Fruit fly (Drosophila melanogaster) whole organism, embryonic: Measurements from ENCODE around the gene CG33523.

Experiments
- Asciz ChIP-seq: fragments of 200-800 bp; sonication (Bioruptor generic); optimal IDR thresholded peaks from 2 replicates; lab custom pipeline; 2017; ENCODE audit warnings: missing biosample characterization, mild to moderate bottlenecking, missing genetic modification characterization, missing genetic modification reagents
- B-H2 ChIP-seq: fragments of 200-800 bp; sonication (Bioruptor generic); optimal IDR thresholded peaks from 2 replicates; lab custom pipeline; 2018; ENCODE audit warnings: missing biosample characterization, mild to moderate bottlenecking, missing genetic modification characterization
- CG10959 ChIP-seq: fragments of 200-800 bp; sonication (Bioruptor generic); IDR thresholded peaks from 2 replicates; pipeline ENCODE4 v1.3.6; 2022; ENCODE audit warnings: missing biosample characterization, missing genetic modification characterization
- CG12659 ChIP-seq: fragments of 200-800 bp; sonication (Bioruptor generic); optimal IDR thresholded peaks from 3 replicates; lab custom pipeline; 2017; ENCODE audit warnings: mild to moderate bottlenecking, missing biosample characterization, missing genetic modification reagents, missing genetic modification characterization
- CG17186 ChIP-seq: fragments of 200-800 bp; sonication (Bioruptor generic); optimal IDR thresholded peaks from 3 replicates; lab custom pipeline; 2017; ENCODE audit warnings: missing biosample characterization, missing genetic modification reagents, missing genetic modification characterization
- CG33557 ChIP-seq: fragments of 200-800 bp; sonication (Bioruptor generic); optimal IDR thresholded peaks from 2 replicates; lab custom pipeline; 2019; ENCODE audit warnings: missing biosample characterization, mild to moderate bottlenecking, missing genetic modification characterization, moderate library complexity
- CG3995 ChIP-seq: fragments of 200-800 bp; sonication (Bioruptor generic); optimal IDR thresholded peaks from 3 replicates; lab custom pipeline; 2016; ENCODE audit warnings: missing biosample characterization, missing genetic modification characterization
- CG4617 ChIP-seq: fragments of 200-800 bp; sonication (Bioruptor generic); optimal IDR thresholded peaks from 3 replicates; lab custom pipeline; 2016; ENCODE audit warnings: missing biosample characterization, missing genetic modification characterization, borderline replicate concordance
- CG6813 ChIP-seq: fragments of 200-800 bp; sonication (Bioruptor generic); optimal IDR thresholded peaks from 2 replicates; lab custom pipeline; 2017; ENCODE audit warnings: missing biosample characterization, missing genetic modification characterization, mild to moderate bottlenecking, moderate library complexity, missing genetic modification reagents
- CG7745 ChIP-seq: fragments of 200-800 bp; sonication (Bioruptor generic); optimal IDR thresholded peaks from 2 replicates; lab custom pipeline; 2018; ENCODE audit warnings: missing biosample characterization, mild to moderate bottlenecking, missing genetic modification characterization, moderate library complexity
- CG8924 ChIP-seq: fragments of 200-800 bp; optimal IDR thresholded peaks from 3 replicates; lab custom pipeline; 2019; ENCODE audit warnings: missing biosample characterization, mild to moderate bottlenecking, missing genetic modification characterization, moderate library complexity
- CG9609 ChIP-seq: fragments of 200-800 bp; sonication (Bioruptor generic); optimal IDR thresholded peaks from 3 replicates; lab custom pipeline; 2016; ENCODE audit warnings: missing biosample characterization, missing genetic modification characterization
- CG9727 ChIP-seq: fragments of 200-800 bp; sonication (Bioruptor generic); optimal IDR thresholded peaks from 3 replicates; lab custom pipeline; 2017; ENCODE audit warnings: missing biosample characterization, mild to moderate bottlenecking, missing genetic modification characterization
- CG9932 ChIP-seq: fragments of 200-800 bp; sonication (Bioruptor generic); IDR thresholded peaks from 2 replicates; pipeline ENCODE4 v1.3.6; 2022; ENCODE audit warnings: missing biosample characterization, missing genetic modification characterization
- Camta ChIP-seq: fragments of 200-800 bp; sonication (Bioruptor generic); optimal IDR thresholded peaks from 2 replicates; lab custom pipeline; 2016; ENCODE audit warnings: missing biosample characterization, missing genetic modification characterization
- D19B ChIP-seq: fragments of 200-800 bp; sonication (Bioruptor generic); optimal IDR thresholded peaks from 2 replicates; lab custom pipeline; 2017; ENCODE audit warnings: missing biosample characterization, mild to moderate bottlenecking, missing genetic modification characterization
- Deaf1 ChIP-seq: fragments of 200-800 bp; optimal IDR thresholded peaks from 3 replicates; lab custom pipeline; 2019; ENCODE audit warnings: missing biosample characterization, mild to moderate bottlenecking, missing genetic modification characterization, moderate library complexity
- Dll ChIP-seq: fragments of 200-800 bp; sonication (Bioruptor generic); IDR thresholded peaks from 4 replicates; pipeline ENCODE4 v1.3.6; 2022; ENCODE audit warnings: missing biosample characterization, missing genetic modification characterization; ENCODE audit not compliant: partially characterized antibody
- Eip74EF ChIP-seq, 2 experiments: fragments of 200-800 bp in 1 of 2; fragments of >200 bp in 1 of 2; sonication (Bioruptor generic) in 1 of 2; optimal IDR thresholded peaks; 2 replicates each; lab custom pipeline; 2017 to 2019; ENCODE audit warnings: missing biosample characterization in 2 of 2, missing genetic modification characterization in 2 of 2, mild to moderate bottlenecking in 1 of 2, moderate library complexity in 1 of 2
- HLH3B ChIP-seq: fragments of 200-800 bp; sonication (Bioruptor generic); IDR thresholded peaks from 2 replicates; pipeline ENCODE4 v1.3.6; 2022; ENCODE audit warnings: missing biosample characterization, missing genetic modification characterization
- HmgD ChIP-seq: fragments of 200-800 bp; sonication (Bioruptor generic); optimal IDR thresholded peaks from 3 replicates; lab custom pipeline; 2016; ENCODE audit warnings: missing biosample characterization, missing genetic modification characterization
- Optix ChIP-seq: fragments of 200-800 bp; sonication (Bioruptor generic); IDR thresholded peaks from 3 replicates; pipeline ENCODE4 v1.3.6; 2022; ENCODE audit warnings: missing biosample characterization, missing genetic modification characterization
- Pdp1 ChIP-seq, 2 experiments: fragments of 200-800 bp; sonication (Bioruptor generic); optimal IDR thresholded peaks; 3 replicates each; lab custom pipeline; 2016; ENCODE audit warnings: missing biosample characterization in 2 of 2, missing genetic modification characterization in 2 of 2, mild to moderate bottlenecking in 1 of 2, moderate library complexity in 1 of 2
- Side ChIP-seq: fragments of 200-800 bp; sonication (Bioruptor generic); optimal IDR thresholded peaks from 2 replicates; lab custom pipeline; 2016; ENCODE audit warnings: missing biosample characterization, missing genetic modification characterization
- Sry-δ ChIP-seq: fragments of 200-800 bp; sonication (Bioruptor generic); optimal IDR thresholded peaks from 2 replicates; lab custom pipeline; 2016; ENCODE audit warnings: missing biosample characterization, missing genetic modification characterization
- Stat92E ChIP-seq, 3 experiments: fragments of >200 bp in 2 of 3; fragments of 200-800 bp in 1 of 3; sonication (Bioruptor generic) in 1 of 3; optimal IDR thresholded peaks; 2 replicates each; lab custom pipeline; 2017 to 2019; ENCODE audit warnings: missing biosample characterization in 3 of 3, missing genetic modification characterization in 3 of 3, mild to moderate bottlenecking in 1 of 3, moderate library complexity in 1 of 3
- ac ChIP-seq: fragments of 200-800 bp; sonication (Bioruptor generic); optimal IDR thresholded peaks from 3 replicates; lab custom pipeline; 2017; ENCODE audit warnings: missing biosample characterization, mild to moderate bottlenecking, missing genetic modification characterization
- ap ChIP-seq: fragments of 200-800 bp; sonication (Bioruptor generic); IDR thresholded peaks from 2 replicates; pipeline ENCODE4 v1.3.6; 2022; ENCODE audit warnings: missing biosample characterization, missing genetic modification characterization
- dan ChIP-seq: fragments of 200-800 bp; sonication (Bioruptor generic); IDR thresholded peaks from 2 replicates; pipeline ENCODE4 v1.3.6; 2022; ENCODE audit warnings: missing biosample characterization, missing genetic modification characterization
- danr ChIP-seq: fragments of 200-800 bp; sonication (Bioruptor generic); IDR thresholded peaks from 2 replicates; pipeline ENCODE4 v1.3.6; 2022; ENCODE audit warnings: missing biosample characterization, missing genetic modification characterization
- dimm ChIP-seq: fragments of 200-800 bp; sonication (Bioruptor generic); IDR thresholded peaks from 2 replicates; pipeline ENCODE4 v1.3.6; 2022; ENCODE audit warnings: missing biosample characterization, missing genetic modification characterization
- dpn ChIP-seq, 2 experiments: fragments of 200-800 bp; sonication (Bioruptor generic); optimal IDR thresholded peaks; 3 replicates each; lab custom pipeline; 2016; ENCODE audit warnings: missing biosample characterization in 2 of 2, missing genetic modification characterization in 2 of 2
- en ChIP-seq: fragments of 200-800 bp; sonication (Bioruptor generic); optimal IDR thresholded peaks from 2 replicates; lab custom pipeline; 2016; ENCODE audit warnings: missing biosample characterization, missing genetic modification characterization
- eyg ChIP-seq: fragments of 200-800 bp; sonication (Bioruptor generic); optimal IDR thresholded peaks from 3 replicates; lab custom pipeline; 2016; ENCODE audit warnings: missing biosample characterization, missing genetic modification characterization
- fd64A ChIP-seq: fragments of 200-800 bp; sonication (Bioruptor generic); optimal IDR thresholded peaks from 3 replicates; lab custom pipeline; 2018; ENCODE audit warnings: missing biosample characterization, mild to moderate bottlenecking, missing genetic modification characterization
- gro ChIP-seq: fragments of 200-800 bp; sonication (Bioruptor generic); optimal IDR thresholded peaks from 2 replicates; lab custom pipeline; 2016; ENCODE audit warnings: missing biosample characterization, missing genetic modification characterization
- gt ChIP-seq: fragments of 200-800 bp; sonication (Bioruptor generic); IDR thresholded peaks from 2 replicates; pipeline ENCODE4 v1.3.6; 2022; ENCODE audit warnings: missing biosample characterization, missing genetic modification characterization
- ind ChIP-seq: fragments of 200-800 bp; sonication (Bioruptor generic); optimal IDR thresholded peaks from 3 replicates; lab custom pipeline; 2016; ENCODE audit warnings: missing biosample characterization, missing genetic modification characterization
- mam ChIP-seq: fragments of 200-800 bp; sonication (Bioruptor generic); optimal IDR thresholded peaks from 3 replicates; lab custom pipeline; 2016; ENCODE audit warnings: missing biosample characterization, missing genetic modification characterization
- nmo ChIP-seq: fragments of 200-800 bp; sonication (Bioruptor generic); optimal IDR thresholded peaks from 2 replicates; lab custom pipeline; 2018; ENCODE audit warnings: missing biosample characterization, mild to moderate bottlenecking, missing genetic modification characterization, moderate library complexity
- repo ChIP-seq: fragments of 200-800 bp; sonication (Bioruptor generic); optimal IDR thresholded peaks from 2 replicates; lab custom pipeline; 2016; ENCODE audit warnings: missing biosample characterization, missing genetic modification characterization
- sd ChIP-seq: fragments of 200-800 bp; sonication (Bioruptor generic); optimal IDR thresholded peaks from 3 replicates; lab custom pipeline; 2018; ENCODE audit warnings: missing biosample characterization, mild to moderate bottlenecking, missing genetic modification characterization, moderate library complexity
- sens ChIP-seq: fragments of 200-800 bp; sonication (Bioruptor generic); peaks from one replicate; lab custom pipeline; 2016; ENCODE audit warnings: missing biosample characterization, missing genetic modification characterization
- slou ChIP-seq: fragments of 200-800 bp; sonication (Bioruptor generic); optimal IDR thresholded peaks from 3 replicates; lab custom pipeline; 2016; ENCODE audit warnings: missing biosample characterization, missing genetic modification characterization
- stc ChIP-seq: fragments of 200-800 bp; sonication (Bioruptor generic); IDR thresholded peaks from 2 replicates; pipeline ENCODE4 v1.3.6; 2022; ENCODE audit warnings: missing biosample characterization, missing genetic modification characterization
- tll ChIP-seq, 2 experiments: fragments of 200-800 bp in 1 of 2; fragments of >200 bp in 1 of 2; sonication (Bioruptor generic) in 1 of 2; optimal IDR thresholded peaks; 2 replicates each; lab custom pipeline; 2017 to 2019; ENCODE audit warnings: missing biosample characterization in 2 of 2, missing genetic modification characterization in 2 of 2, mild to moderate bottlenecking in 1 of 2, moderate library complexity in 1 of 2
- trh ChIP-seq: fragments of 200-800 bp; sonication (Bioruptor generic); optimal IDR thresholded peaks from 2 replicates; lab custom pipeline; 2016; ENCODE audit warnings: missing biosample characterization, missing genetic modification characterization
- tup ChIP-seq: fragments of 200-800 bp; sonication (Bioruptor generic); optimal IDR thresholded peaks from 2 replicates; lab custom pipeline; 2016; ENCODE audit warnings: missing biosample characterization, mild to moderate bottlenecking, missing genetic modification characterization, moderate library complexity

Gene CG33523

dm6 chr3L:5974575-5975421 lies 51.1 kb downstream of the CG33523 start (continued):
- peak in 1 of 2 experiments; percentile 42 for TF ChIP-seq Pdp1 (GFP tag; optimal IDR thresholded peaks at IDR 0.05; lab: Kevin White, UChicago)
- no peak for TF ChIP-seq CG9932
- TF ChIP-seq Eip74EF (GFP tag; optimal IDR thresholded peaks at IDR 0.05; lab: Kevin White, UChicago) = no peak
- TF ChIP-seq slou (GFP tag; lab: Kevin White, UChicago) = no peak
- TF ChIP-seq Asciz (GFP tag; lab: Kevin White, UChicago) = peak; percentile 78
- TF ChIP-seq CG3995 = no peak
- TF ChIP-seq tll (GFP tag; optimal IDR thresholded peaks at IDR 0.05; lab: Kevin White, UChicago) = peak in 1 of 2 experiments; percentile 96
- 0 out of 2 replicates have a peak, but pooled peaks have one; percentile 23 for TF ChIP-seq ap
- peak; percentile 80 for TF ChIP-seq ac (GFP tag; lab: Kevin White, UChicago)
- TF ChIP-seq dan = no peak
- TF ChIP-seq fd64A = peak; percentile 52
- peak; percentile 19; the same call in 1 of the 2 replicates for TF ChIP-seq gt
- no peak for TF ChIP-seq D19B
- no peak for TF ChIP-seq Stat92E (GFP tag; optimal IDR thresholded peaks at IDR 0.05; lab: Kevin White, UChicago)
- TF ChIP-seq CG8924 = peak; percentile 29
- TF ChIP-seq CG12659 (GFP tag; lab: Kevin White, UChicago) = peak; percentile 14
- TF ChIP-seq CG6813 (GFP tag; lab: Kevin White, UChicago) = peak; percentile 79
- TF ChIP-seq danr (GFP tag; lab: Robert Waterston, UW) = 0 out of 2 replicates have a peak, but pooled peaks have one; percentile 5
- no peak for TF ChIP-seq ind (GFP tag; lab: Kevin White, UChicago)
- TF ChIP-seq dpn (GFP tag; optimal IDR thresholded peaks at IDR 0.05; lab: Kevin White, UChicago) = peak in 1 of 2 experiments; percentile 12
- TF ChIP-seq tup = peak; percentile 28
- TF ChIP-seq Optix = 0 out of 3 replicates have a peak, but pooled peaks have one; percentile 30
- TF ChIP-seq trh (GFP tag; lab: Kevin White, UChicago) = no peak
- no peak for TF ChIP-seq dimm (GFP tag; lab: Robert Waterston, UW)
- peak; percentile 4 for TF ChIP-seq nmo
- peak; percentile 55 for TF ChIP-seq CG10959
- peak; percentile 4 for TF ChIP-seq eyg (GFP tag; lab: Kevin White, UChicago)
- TF ChIP-seq Camta (GFP tag; lab: Kevin White, UChicago) = peak; percentile 73
- TF ChIP-seq B-H2 (GFP tag; lab: Kevin White, UChicago) = no peak
- peak; percentile 78 for TF ChIP-seq CG9727 (GFP tag; lab: Kevin White, UChicago)
- peak; percentile 29 for TF ChIP-seq CG17186
- TF ChIP-seq CG4617 (GFP tag; lab: Kevin White, UChicago) = no peak
- peak; percentile 41 for TF ChIP-seq repo
- peak; percentile 16 for TF ChIP-seq Sry-δ (GFP tag; lab: Kevin White, UChicago)
- TF ChIP-seq HLH3B (GFP tag; lab: Robert Waterston, UW) = peak; percentile 48; the same call in 1 of the 2 replicates
- no peak for TF ChIP-seq HmgD (GFP tag; lab: Kevin White, UChicago)
- TF ChIP-seq stc = no peak; the same call in 1 of the 2 replicates
- peak; percentile 73 for TF ChIP-seq CG33557
- TF ChIP-seq Deaf1 (tag; lab: Kevin White, UChicago) = peak; percentile 37
- TF ChIP-seq gro (GFP tag; lab: Kevin White, UChicago) = no peak
- no peak for TF ChIP-seq CG9609 (GFP tag; lab: Kevin White, UChicago)
- TF ChIP-seq CG7745 (tag; lab: Kevin White, UChicago) = no peak
- peak; percentile 62 for TF ChIP-seq sd (tag; lab: Kevin White, UChicago)
- TF ChIP-seq Side (GFP tag; lab: Kevin White, UChicago) = peak; percentile 47
- TF ChIP-seq en = peak; percentile 45
- TF ChIP-seq mam (GFP tag; lab: Kevin White, UChicago) = no peak
- no peak for TF ChIP-seq Dll (GFP tag; lab: Robert Waterston, UW)
- TF ChIP-seq sens (GFP tag; lab: Kevin White, UChicago) = peak; percentile 97
